Worm (Caenorhabditis elegans): ENCODE measurements around the gene dhs-15.

The dhs-15 gene

DNA sequence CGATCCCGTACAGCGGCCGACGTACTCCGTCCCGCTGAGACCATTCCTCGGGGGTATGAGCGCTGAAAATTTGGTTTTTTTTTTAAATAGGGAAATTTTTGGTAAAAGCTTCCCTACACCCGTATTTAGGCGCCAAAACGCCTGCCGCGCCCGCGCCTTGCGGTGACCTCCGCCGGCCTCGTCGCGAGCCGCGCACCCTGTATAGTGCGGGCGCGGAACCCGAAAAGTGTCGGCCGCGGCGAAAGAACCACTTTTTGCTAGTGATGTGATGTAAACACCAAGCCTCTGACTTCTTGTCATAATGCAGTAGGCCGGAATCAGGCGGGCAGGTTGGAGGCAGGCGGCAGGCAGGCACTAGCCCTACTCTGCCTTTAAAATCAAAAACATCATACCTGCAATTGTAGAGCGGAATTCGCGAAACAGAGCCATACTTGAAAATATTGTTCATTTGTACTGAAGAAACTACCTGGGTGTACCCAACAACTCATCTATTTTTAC, 50.9 kb downstream of the dhs-15 start, which contains the start of gene srt-29:
Gene srt-29, minus strand, starts transcription at position 448 of the 498 bp plus-strand sequence.
- no peak for TF ChIP-seq elt-3 (tag; optimal IDR thresholded peaks at IDR 0.05)
- TF ChIP-seq elt-1 (tag; optimal IDR thresholded peaks at IDR 0.05; ENCODE audit: borderline replicate concordance, insufficient read depth), result no peak
- TF ChIP-seq snpc-4 (tag; optimal IDR thresholded peaks at IDR 0.05), result no peak
- TF ChIP-seq mls-2 (tag; optimal IDR thresholded peaks at IDR 0.05), result no peak
- no peak for TF ChIP-seq lin-32 (GFP tag; optimal IDR thresholded peaks at IDR 0.05)
- TF ChIP-seq mab-5 (tag; optimal IDR thresholded peaks at IDR 0.05), result no peak
- no peak for TF ChIP-seq ces-1 (GFP tag; optimal IDR thresholded peaks at IDR 0.05)
- TF ChIP-seq unc-120 (tag; optimal IDR thresholded peaks at IDR 0.05; ENCODE audit: poor library complexity, severe bottlenecking), result no peak
- TF ChIP-seq ham-2 (GFP tag; optimal IDR thresholded peaks at IDR 0.05), result no peak
- no peak for TF ChIP-seq bed-3 (GFP tag; optimal IDR thresholded peaks at IDR 0.05)
- TF ChIP-seq M03D4.4 (tag; optimal IDR thresholded peaks at IDR 0.05), result no peak
- TF ChIP-seq sptf-1 (tag; optimal IDR thresholded peaks at IDR 0.05), result no peak
- TF ChIP-seq nhr-2 (tag; optimal IDR thresholded peaks at IDR 0.05), result no peak
- no peak for TF ChIP-seq unc-39 (tag; optimal IDR thresholded peaks at IDR 0.05)
- no peak for TF ChIP-seq nhr-28 (tag; optimal IDR thresholded peaks at IDR 0.05)
- TF ChIP-seq cnd-1 (tag; optimal IDR thresholded peaks at IDR 0.05), result no peak
- no peak for TF ChIP-seq ceh-43 (GFP tag; optimal IDR thresholded peaks at IDR 0.05)
- TF ChIP-seq ceh-83 (GFP tag; optimal IDR thresholded peaks at IDR 0.05), result no peak
- no peak for TF ChIP-seq flh-1 (GFP tag; optimal IDR thresholded peaks at IDR 0.05)
- TF ChIP-seq sem-2 (GFP tag; optimal IDR thresholded peaks at IDR 0.05), result no peak

Data from whole organism, mixed stage, embryonic.